Fruit fly (Drosophila melanogaster) whole organism, wandering third instar larva: ENCODE results near the gene Syn1.

ENCODE experiments used
- Abd-B ChIP-seq: fragments of >200 bp; optimal IDR thresholded peaks from 2 replicates; lab custom pipeline; 2017; ENCODE audit warnings: missing biosample characterization, missing genetic modification characterization
- CG32264 ChIP-seq: fragments of 200-800 bp; sonication (Bioruptor generic); optimal IDR thresholded peaks from 2 replicates; lab custom pipeline; 2016; ENCODE audit warnings: missing biosample characterization, missing genetic modification characterization
- CG9705 ChIP-seq: fragments of 200-800 bp; sonication (Bioruptor generic); optimal IDR thresholded peaks from 2 replicates; lab custom pipeline; 2018; ENCODE audit warnings: missing biosample characterization, mild to moderate bottlenecking, missing genetic modification characterization
- CrebA ChIP-seq: fragments of 200-800 bp; sonication (Bioruptor generic); optimal IDR thresholded peaks from 2 replicates; lab custom pipeline; 2016; ENCODE audit warnings: missing biosample characterization, mild to moderate bottlenecking, missing genetic modification characterization, borderline replicate concordance
- Dfd ChIP-seq: fragments of >200 bp; optimal IDR thresholded peaks from 2 replicates; lab custom pipeline; 2017; ENCODE audit warnings: missing biosample characterization, missing genetic modification characterization
- Dif ChIP-seq: fragments of 200-275, 200-300 bp; sonication (Bioruptor generic); optimal IDR thresholded peaks from 2 replicates; lab custom pipeline; 2018; ENCODE audit warnings: missing biosample characterization, missing genetic modification characterization; ENCODE audit not compliant: partially characterized antibody
- GATAd ChIP-seq: sonication (Bioruptor generic); optimal IDR thresholded peaks from 2 replicates; lab custom pipeline; 2016; ENCODE audit warnings: missing biosample characterization, missing genetic modification characterization
- HLH106 ChIP-seq: fragments of 200-800 bp; optimal IDR thresholded peaks from 3 replicates; lab custom pipeline; 2019; ENCODE audit warnings: missing biosample characterization, mild to moderate bottlenecking, missing genetic modification characterization, moderate library complexity
- Hr78 ChIP-seq: fragments of >200 bp; optimal IDR thresholded peaks from 2 replicates; lab custom pipeline; 2017; ENCODE audit warnings: missing biosample characterization, missing genetic modification characterization
- Hr83 ChIP-seq: fragments of 200-300 bp; sonication (Bioruptor generic); optimal IDR thresholded peaks from 2 replicates; lab custom pipeline; 2016; ENCODE audit warnings: missing biosample characterization, mild to moderate bottlenecking, missing genetic modification characterization, moderate library complexity; ENCODE audit not compliant: poor library complexity, severe bottlenecking
- Mio ChIP-seq: sonication (Bioruptor generic); optimal IDR thresholded peaks from 2 replicates; lab custom pipeline; 2016; ENCODE audit warnings: missing biosample characterization, missing genetic modification characterization
- Myc ChIP-seq: fragments of >200 bp; optimal IDR thresholded peaks from 2 replicates; lab custom pipeline; 2017
- N ChIP-seq: fragments of >200 bp; optimal IDR thresholded peaks from 2 replicates; lab custom pipeline; 2018; ENCODE audit warnings: missing biosample characterization, missing external identifiers, missing genetic modification characterization
- OdsH ChIP-seq: fragments of 200-800 bp; sonication (Bioruptor generic); optimal IDR thresholded peaks from 2 replicates; lab custom pipeline; 2016; ENCODE audit warnings: missing biosample characterization, mild to moderate bottlenecking, missing genetic modification characterization
- Rel ChIP-seq, 2 experiments: fragments of 200-800 bp; sonication (Bioruptor generic) in 1 of 2; optimal IDR thresholded peaks; 2 replicates in 1 of 2; 3 replicates in 1 of 2; lab custom pipeline; 2016 to 2019; ENCODE audit warnings: mild to moderate bottlenecking in 2 of 2, missing biosample characterization in 2 of 2, missing genetic modification characterization in 2 of 2, moderate library complexity in 1 of 2
- Sp1 ChIP-seq: fragments of 200-800 bp; sonication (Bioruptor generic); optimal IDR thresholded peaks from 3 replicates; lab custom pipeline; 2019; ENCODE audit warnings: missing biosample characterization, mild to moderate bottlenecking, missing genetic modification characterization, moderate library complexity
- Vsx2 ChIP-seq: fragments of 200-300, 225-300 bp; sonication (Bioruptor generic); optimal IDR thresholded peaks from 2 replicates; lab custom pipeline; 2018; ENCODE audit warnings: missing biosample characterization, missing genetic modification characterization; ENCODE audit not compliant: partially characterized antibody
- br ChIP-seq: fragments of 200-800 bp; sonication (Bioruptor generic); optimal IDR thresholded peaks from 2 replicates; lab custom pipeline; 2016; ENCODE audit warnings: missing biosample characterization, missing genetic modification characterization
- brk ChIP-seq: fragments of 200-800 bp; sonication (Bioruptor generic); optimal IDR thresholded peaks from 2 replicates; lab custom pipeline; 2016; ENCODE audit warnings: missing biosample characterization, mild to moderate bottlenecking, missing genetic modification characterization
- dl ChIP-seq, 2 experiments: fragments of 175-275, 200-275 bp in 1 of 2; fragments of 200-275 bp in 1 of 2; sonication (Bioruptor generic); optimal IDR thresholded peaks; lab custom pipeline; 2018; ENCODE audit warnings: mild to moderate bottlenecking in 2 of 2, missing biosample characterization in 2 of 2, missing genetic modification characterization in 2 of 2, moderate library complexity in 2 of 2; ENCODE audit not compliant: partially characterized antibody in 2 of 2, insufficient read depth in 1 of 2
- dmrt93B ChIP-seq: fragments of 200-800 bp; sonication (Bioruptor generic); optimal IDR thresholded peaks from 2 replicates; lab custom pipeline; 2018; ENCODE audit warnings: missing biosample characterization, mild to moderate bottlenecking, missing genetic modification characterization
- dsf ChIP-seq: sonication (Bioruptor generic); optimal IDR thresholded peaks from 2 replicates; lab custom pipeline; 2016; ENCODE audit warnings: missing biosample characterization, missing genetic modification characterization, borderline replicate concordance
- ey ChIP-seq: fragments of 200-800 bp; sonication (Bioruptor generic); optimal IDR thresholded peaks from 2 replicates; lab custom pipeline; 2016; ENCODE audit warnings: missing biosample characterization, missing genetic modification characterization
- foxo ChIP-seq, 2 experiments: fragments of 200-800 bp; sonication (Bioruptor generic); optimal IDR thresholded peaks; 2 replicates in 1 of 2; 3 replicates in 1 of 2; lab custom pipeline; 2016 to 2017; ENCODE audit warnings: missing biosample characterization in 2 of 2, missing genetic modification characterization in 2 of 2
- fru ChIP-seq: fragments of 200-800 bp; sonication (Bioruptor generic); optimal IDR thresholded peaks from 3 replicates; lab custom pipeline; 2016; ENCODE audit warnings: missing biosample characterization, mild to moderate bottlenecking, missing genetic modification characterization
- h ChIP-seq: fragments of 200-800 bp; sonication (Bioruptor generic); optimal IDR thresholded peaks from 3 replicates; lab custom pipeline; 2016; ENCODE audit warnings: missing biosample characterization, mild to moderate bottlenecking, missing genetic modification characterization
- jim ChIP-seq: fragments of 175-275, 200-325 bp; sonication (Bioruptor generic); optimal IDR thresholded peaks from 2 replicates; lab custom pipeline; 2016; ENCODE audit warnings: missing biosample characterization, mild to moderate bottlenecking, missing genetic modification characterization
- lola ChIP-seq: fragments of >200 bp; optimal IDR thresholded peaks from 2 replicates; lab custom pipeline; 2017; ENCODE audit warnings: missing biosample characterization, missing genetic modification characterization
- pan ChIP-seq: fragments of >200 bp; optimal IDR thresholded peaks from 2 replicates; lab custom pipeline; 2017
- psq ChIP-seq: fragments of 200-800 bp; sonication (Bioruptor generic); optimal IDR thresholded peaks from 3 replicates; lab custom pipeline; 2017; ENCODE audit warnings: missing biosample characterization, mild to moderate bottlenecking, missing genetic modification characterization, moderate library complexity
- rgr ChIP-seq: fragments of 200-800 bp; sonication (Bioruptor generic); optimal IDR thresholded peaks from 3 replicates; lab custom pipeline; 2016; ENCODE audit warnings: missing biosample characterization, mild to moderate bottlenecking, missing genetic modification characterization
- sage ChIP-seq: fragments of 200-800 bp; sonication (Bioruptor generic); optimal IDR thresholded peaks from 2 replicates; lab custom pipeline; 2016; ENCODE audit warnings: missing biosample characterization, mild to moderate bottlenecking, missing genetic modification characterization
- tai ChIP-seq: sonication (Bioruptor generic); optimal IDR thresholded peaks from 2 replicates; lab custom pipeline; 2016; ENCODE audit warnings: missing biosample characterization, missing genetic modification characterization
- usp ChIP-seq: fragments of >200 bp; optimal IDR thresholded peaks from 2 replicates; lab custom pipeline; 2017; ENCODE audit warnings: missing biosample characterization, missing genetic modification characterization
- woc ChIP-seq: sonication (Bioruptor generic); optimal IDR thresholded peaks from 2 replicates; lab custom pipeline; 2016; ENCODE audit warnings: missing biosample characterization, mild to moderate bottlenecking, missing genetic modification characterization

Gene Syn1

DNA sequence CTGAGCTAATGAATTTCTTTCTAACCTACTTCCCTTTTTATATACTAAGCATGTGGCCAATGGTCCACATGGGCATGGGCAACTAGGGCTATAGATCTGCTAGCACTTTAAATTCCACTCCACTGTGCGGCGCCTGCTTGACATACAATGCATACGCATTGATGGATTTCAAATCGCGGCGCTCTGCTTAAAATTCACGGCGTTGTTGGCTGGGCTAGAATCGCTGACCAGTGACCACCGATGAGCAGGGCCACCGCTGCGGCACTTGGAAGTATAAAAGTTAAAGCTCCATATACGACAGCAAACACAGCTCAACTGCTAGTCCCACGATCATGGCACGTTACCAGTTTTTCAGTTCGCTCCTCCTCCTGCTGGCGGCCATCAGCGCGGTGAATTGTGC lies 36.5 kb downstream of the Syn1 start, which contains the start of gene CG14573:
Gene CG14573, plus strand, starts transcription at position 301 of the 400 bp plus-strand sequence.
- TF ChIP-seq Abd-B (GFP tag; lab: Kevin White, UChicago) (no peak), Vsx2 (GFP tag; lab: Kevin White, UChicago) (no peak), foxo (GFP tag; optimal IDR thresholded peaks at IDR 0.05; lab: Kevin White, UChicago) (no peak), CG32264 (GFP tag; lab: Kevin White, UChicago) (no peak), OdsH (GFP tag; lab: Kevin White, UChicago) (no peak), br (GFP tag; lab: Kevin White, UChicago) (no peak), Mio (GFP tag; lab: Kevin White, UChicago) (no peak), dsf (GFP tag; lab: Kevin White, UChicago) (no peak), woc (GFP tag; lab: Kevin White, UChicago) (no peak), psq (GFP tag; lab: Kevin White, UChicago) (no peak), Myc (lab: Kevin White, UChicago) (no peak), lola (no peak), jim (GFP tag; lab: Kevin White, UChicago) (no peak), GATAd (no peak), Hr78 (GFP tag; lab: Kevin White, UChicago) (no peak), Hr83 (GFP tag; lab: Kevin White, UChicago) (no peak), pan (lab: Kevin White, UChicago) (no peak)

DNA sequence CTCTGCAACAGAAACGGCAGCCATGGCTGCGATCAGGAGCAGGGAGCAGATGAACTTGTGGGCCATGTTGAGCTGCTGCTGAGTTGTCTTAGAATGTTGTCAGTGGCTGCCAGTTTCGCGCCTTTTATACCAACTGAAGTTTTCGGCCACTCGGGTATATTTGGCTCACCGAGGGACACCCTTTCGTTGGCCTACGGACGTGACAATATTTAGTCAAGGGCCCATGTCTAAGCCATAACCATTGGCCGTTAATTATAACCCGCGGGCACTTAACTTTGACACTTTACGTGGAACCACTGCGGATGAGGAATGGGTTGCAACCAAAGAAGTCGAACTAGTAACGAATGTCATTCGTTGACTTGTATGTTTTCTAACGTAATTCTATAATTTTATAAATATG lies 36.9 kb downstream of the Syn1 start, which contains the start of gene CG14568:
Gene CG14568, minus strand, starts transcription at position 101 of the 400 bp plus-strand sequence.
- TF ChIP-seq N (no peak), dl (GFP tag; optimal IDR thresholded peaks at IDR 0.05; lab: Kevin White, UChicago; ENCODE audit: insufficient read depth in 1 of 2, partially characterized antibody in 2 of 2) (no peak), usp (GFP tag; lab: Kevin White, UChicago) (no peak), dmrt93B (GFP tag; lab: Kevin White, UChicago) (no peak), Dfd (GFP tag; lab: Kevin White, UChicago) (no peak), ey (GFP tag; lab: Kevin White, UChicago) (no peak), CG9705 (no peak), br (GFP tag; lab: Kevin White, UChicago) (no peak), Hr83 (GFP tag; lab: Kevin White, UChicago) (no peak), Mio (GFP tag; lab: Kevin White, UChicago) (no peak), Rel (GFP tag; optimal IDR thresholded peaks at IDR 0.05; lab: Kevin White, UChicago) (no peak), Rel (tag; optimal IDR thresholded peaks at IDR 0.05; lab: Kevin White, UChicago) (no peak), rgr (GFP tag; lab: Kevin White, UChicago) (no peak), sage (no peak), pan (lab: Kevin White, UChicago) (no peak)

DNA sequence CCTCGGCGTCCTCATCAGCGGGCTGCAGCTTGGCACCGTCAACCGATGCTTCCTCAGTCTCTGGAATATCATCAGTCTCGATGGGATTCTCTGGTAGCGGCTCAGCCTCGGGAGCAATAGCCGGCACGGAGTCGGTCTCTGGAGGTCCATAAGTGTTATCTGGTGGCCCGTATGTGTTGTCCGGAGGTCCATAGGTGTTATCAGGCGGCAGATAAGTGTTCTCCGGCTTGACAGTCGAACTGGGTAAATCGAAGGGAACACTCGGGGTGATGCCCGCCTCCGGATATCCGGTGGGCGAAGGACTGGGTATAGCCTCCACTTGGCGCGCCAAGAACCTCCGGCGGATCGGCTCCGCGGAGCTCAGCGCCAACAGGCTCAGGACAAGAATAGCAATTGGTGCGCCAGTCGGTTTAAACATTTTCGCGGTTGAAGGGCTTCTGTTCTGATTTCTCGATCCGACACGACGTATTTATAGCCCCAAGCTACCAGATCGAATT lies 39.2 kb downstream of the Syn1 start, which contains the start of gene CG14569:
Gene CG14569, minus strand, starts transcription at position 447 of the 497 bp plus-strand sequence.
- TF ChIP-seq sage, result no peak
- TF ChIP-seq fru, result no peak
- no peak for TF ChIP-seq Sp1 (GFP tag; lab: Kevin White, UChicago)
- no peak for TF ChIP-seq pan (lab: Kevin White, UChicago)
- TF ChIP-seq, all 38 proteins: peak for 0

DNA sequence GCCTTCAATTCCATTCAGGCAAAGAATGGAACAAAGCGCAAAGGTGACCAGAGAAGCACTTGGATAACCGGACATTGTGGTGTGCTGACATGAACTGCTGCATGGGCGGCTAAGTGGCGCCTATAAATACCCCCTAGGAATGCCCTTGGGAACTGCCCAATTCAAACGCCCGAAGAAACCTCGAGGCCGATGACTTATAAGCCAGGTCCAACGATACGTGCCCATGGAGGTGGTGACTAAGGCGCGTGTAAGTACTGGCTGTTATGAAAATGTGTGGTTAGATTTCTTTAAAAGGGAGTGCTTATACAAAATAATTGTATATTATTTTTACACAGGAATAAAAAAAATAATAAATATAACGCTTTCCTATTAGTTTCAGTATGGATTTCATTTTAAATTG lies 40.0 kb downstream of the Syn1 start, which contains the start of gene CG14570:
Gene CG14570, minus strand, starts transcription at position 101 of the 400 bp plus-strand sequence.
- no peak for TF ChIP-seq N
- TF ChIP-seq GATAd, result no peak
- no peak for TF ChIP-seq woc (GFP tag; lab: Kevin White, UChicago)
- no peak for TF ChIP-seq rgr (GFP tag; lab: Kevin White, UChicago)
- no peak for TF ChIP-seq br (GFP tag; lab: Kevin White, UChicago)
- no peak for TF ChIP-seq OdsH (GFP tag; lab: Kevin White, UChicago)
- TF ChIP-seq Mio (GFP tag; lab: Kevin White, UChicago), result no peak
- TF ChIP-seq dl (GFP tag; optimal IDR thresholded peaks at IDR 0.05; lab: Kevin White, UChicago; ENCODE audit: insufficient read depth in 1 of 2, partially characterized antibody in 2 of 2), result no peak
- no peak for TF ChIP-seq Hr78 (GFP tag; lab: Kevin White, UChicago)
- TF ChIP-seq pan (lab: Kevin White, UChicago), result no peak
- no peak for TF ChIP-seq brk (GFP tag; lab: Kevin White, UChicago)
- TF ChIP-seq h (GFP tag; lab: Kevin White, UChicago), result no peak
- TF ChIP-seq dsf (GFP tag; lab: Kevin White, UChicago), result no peak
- TF ChIP-seq tai, result no peak
- no peak for TF ChIP-seq psq (GFP tag; lab: Kevin White, UChicago)
- TF ChIP-seq Dif (GFP tag; lab: Kevin White, UChicago), result no peak
- no peak for TF ChIP-seq CG9705
- no peak for TF ChIP-seq HLH106 (tag; lab: Kevin White, UChicago)
- TF ChIP-seq CrebA (GFP tag; lab: Kevin White, UChicago), result no peak
- no peak for TF ChIP-seq Hr83 (GFP tag; lab: Kevin White, UChicago)
- TF ChIP-seq, all 38 proteins: peak for 0
